Worm (Caenorhabditis elegans): ENCODE measurements around the gene CC8.3.

CC8.3 gene

ce11 chrIV:3626447-3626846 lies 15.6 kb downstream of the CC8.3 start:
- TF ChIP-seq ref-1 (GFP tag; conservative IDR thresholded peaks at IDR 0.05) (no peak), ztf-23 (GFP tag; IDR thresholded peaks at IDR 0.05) (no peak)

- TF ChIP-seq med-1 (GFP tag; optimal IDR thresholded peaks at IDR 0.05; ENCODE audit: insufficient read depth), result no peak
- no peak for TF ChIP-seq flt-1 (GFP tag; IDR thresholded peaks at IDR 0.05)
- no peak for TF ChIP-seq tab-1 (GFP tag; IDR thresholded peaks at IDR 0.05)
- no peak for TF ChIP-seq T22C8.4 (GFP tag; IDR thresholded peaks at IDR 0.05)
- TF ChIP-seq ztf-23 (GFP tag; IDR thresholded peaks at IDR 0.05), result no peak
- no peak for TF ChIP-seq klf-2 (GFP tag; conservative IDR thresholded peaks at IDR 0.05)
- TF ChIP-seq ztf-29 (GFP tag; IDR thresholded peaks at IDR 0.05), result no peak
- TF ChIP-seq cog-1 (tag; optimal IDR thresholded peaks at IDR 0.05), result no peak
- no peak for TF ChIP-seq ref-1 (GFP tag; conservative IDR thresholded peaks at IDR 0.05)
Observed at ce11 chrIV:3624597-3624996, 17.5 kb downstream of the CC8.3 start, which contains the start of the genes cha-1 and unc-17. Gene cha-1 (minus strand): TSS chrIV:3624697. Gene unc-17 (minus strand): TSS chrIV:3624699.

DNA sequence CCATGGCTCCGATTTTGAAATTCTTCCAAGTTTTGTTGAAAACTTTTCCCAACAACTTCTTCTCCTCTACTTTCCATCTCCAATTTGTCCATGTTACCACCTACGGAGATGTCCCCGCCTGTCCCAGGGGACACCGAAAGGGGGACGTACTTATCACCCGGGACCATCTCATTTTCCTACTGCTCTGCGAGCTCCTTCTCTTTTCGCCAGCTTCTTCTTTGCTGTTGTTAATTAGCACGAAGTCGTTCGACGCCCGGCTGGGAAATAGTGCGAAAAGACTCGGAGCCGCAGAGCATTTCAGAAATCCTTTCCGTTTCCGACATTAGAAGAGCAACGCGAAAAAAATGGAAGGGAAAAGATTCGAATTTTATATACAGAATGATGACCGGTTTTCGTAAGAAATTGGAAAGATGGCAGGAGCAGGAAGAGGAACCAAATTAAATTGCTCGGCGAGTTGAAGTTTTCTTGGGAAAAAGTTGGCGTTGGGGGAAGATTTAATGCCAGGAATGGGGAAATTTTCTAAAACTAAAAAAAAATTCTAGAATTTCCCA lies 20.2 kb downstream of the CC8.3 start:
- TF ChIP-seq klf-2 (GFP tag; conservative IDR thresholded peaks at IDR 0.05), result no peak
- TF ChIP-seq ztf-23 (GFP tag; IDR thresholded peaks at IDR 0.05), result no peak
- no peak for TF ChIP-seq cog-1 (tag; optimal IDR thresholded peaks at IDR 0.05)
- no peak for TF ChIP-seq ztf-29 (GFP tag; IDR thresholded peaks at IDR 0.05)
- TF ChIP-seq flt-1 (GFP tag; IDR thresholded peaks at IDR 0.05), result no peak
- TF ChIP-seq tab-1 (GFP tag; IDR thresholded peaks at IDR 0.05), result no peak
- TF ChIP-seq ref-1 (GFP tag; conservative IDR thresholded peaks at IDR 0.05), result no peak
- TF ChIP-seq med-1 (GFP tag; optimal IDR thresholded peaks at IDR 0.05; ENCODE audit: insufficient read depth), result no peak
- TF ChIP-seq T22C8.4 (GFP tag; IDR thresholded peaks at IDR 0.05), result no peak

DNA sequence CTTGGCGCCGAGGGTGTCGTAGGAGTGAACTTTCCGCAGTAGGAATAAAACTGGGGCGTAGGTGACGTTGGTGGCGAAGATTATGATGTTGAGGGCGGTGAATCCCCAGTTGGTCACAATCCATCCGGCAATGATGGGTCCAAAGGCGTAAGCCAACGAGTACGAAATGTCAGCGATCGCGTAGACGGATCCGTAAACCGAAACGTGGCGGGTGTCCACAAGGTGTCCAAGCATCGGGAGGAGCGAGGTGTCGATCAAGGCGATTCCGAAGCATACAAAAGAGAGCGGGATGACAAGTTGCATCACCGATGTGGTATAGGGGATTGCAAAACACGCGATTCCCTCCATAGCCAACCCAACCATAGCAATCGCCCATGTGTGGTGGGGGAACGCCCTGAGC lies 23.4 kb downstream of the CC8.3 start:
- TF ChIP-seq ref-1 (GFP tag; conservative IDR thresholded peaks at IDR 0.05) (no peak), T22C8.4 (GFP tag; IDR thresholded peaks at IDR 0.05) (no peak), med-1 (GFP tag; optimal IDR thresholded peaks at IDR 0.05; ENCODE audit: insufficient read depth) (no peak), tab-1 (GFP tag; IDR thresholded peaks at IDR 0.05) (no peak), flt-1 (GFP tag; IDR thresholded peaks at IDR 0.05) (no peak)

- TF ChIP-seq ztf-23 (GFP tag; IDR thresholded peaks at IDR 0.05), result no peak
- no peak for TF ChIP-seq klf-2 (GFP tag; conservative IDR thresholded peaks at IDR 0.05)
- no peak for TF ChIP-seq flt-1 (GFP tag; IDR thresholded peaks at IDR 0.05)
- TF ChIP-seq cog-1 (tag; optimal IDR thresholded peaks at IDR 0.05), result no peak
- TF ChIP-seq med-1 (GFP tag; optimal IDR thresholded peaks at IDR 0.05; ENCODE audit: insufficient read depth), result no peak
- TF ChIP-seq ref-1 (GFP tag; conservative IDR thresholded peaks at IDR 0.05), result no peak
- TF ChIP-seq ztf-29 (GFP tag; IDR thresholded peaks at IDR 0.05), result no peak
- TF ChIP-seq T22C8.4 (GFP tag; IDR thresholded peaks at IDR 0.05), result no peak
- no peak for TF ChIP-seq tab-1 (GFP tag; IDR thresholded peaks at IDR 0.05)
Observed at ce11 chrIV:3613022-3613605, 29.0 kb downstream of the CC8.3 start, which contains the start of gene ltah-1.2. Gene ltah-1.2 (minus strand): TSS chrIV:3613072.

ce11 chrIV:3611845-3612244 lies 30.2 kb downstream of the CC8.3 start:
- no peak for TF ChIP-seq flt-1 (GFP tag; IDR thresholded peaks at IDR 0.05)
- no peak for TF ChIP-seq ztf-23 (GFP tag; IDR thresholded peaks at IDR 0.05)
- TF ChIP-seq tab-1 (GFP tag; IDR thresholded peaks at IDR 0.05), result no peak
- TF ChIP-seq T22C8.4 (GFP tag; IDR thresholded peaks at IDR 0.05), result no peak
- TF ChIP-seq ztf-29 (GFP tag; IDR thresholded peaks at IDR 0.05), result no peak
- TF ChIP-seq cog-1 (tag; optimal IDR thresholded peaks at IDR 0.05), result no peak
- TF ChIP-seq klf-2 (GFP tag; conservative IDR thresholded peaks at IDR 0.05), result no peak
- no peak for TF ChIP-seq ref-1 (GFP tag; conservative IDR thresholded peaks at IDR 0.05)
- TF ChIP-seq med-1 (GFP tag; optimal IDR thresholded peaks at IDR 0.05; ENCODE audit: insufficient read depth), result no peak

- TF ChIP-seq ztf-23 (GFP tag; IDR thresholded peaks at IDR 0.05), result no peak
- TF ChIP-seq ztf-29 (GFP tag; IDR thresholded peaks at IDR 0.05), result no peak
- TF ChIP-seq flt-1 (GFP tag; IDR thresholded peaks at IDR 0.05), result no peak
- no peak for TF ChIP-seq klf-2 (GFP tag; conservative IDR thresholded peaks at IDR 0.05)
- TF ChIP-seq T22C8.4 (GFP tag; IDR thresholded peaks at IDR 0.05), result no peak
Observed at ce11 chrIV:3610987-3611386, 31.1 kb downstream of the CC8.3 start.

ce11 chrIV:3608547-3609222 lies 33.4 kb downstream of the CC8.3 start:
- TF ChIP-seq ztf-23 (GFP tag; IDR thresholded peaks at IDR 0.05) (no peak), ztf-29 (GFP tag; IDR thresholded peaks at IDR 0.05) (no peak), tab-1 (GFP tag; IDR thresholded peaks at IDR 0.05) (no peak), T22C8.4 (GFP tag; IDR thresholded peaks at IDR 0.05) (no peak), flt-1 (GFP tag; IDR thresholded peaks at IDR 0.05) (no peak), med-1 (GFP tag; optimal IDR thresholded peaks at IDR 0.05; ENCODE audit: insufficient read depth) (no peak), klf-2 (GFP tag; conservative IDR thresholded peaks at IDR 0.05) (no peak), cog-1 (tag; optimal IDR thresholded peaks at IDR 0.05) (no peak), ref-1 (GFP tag; conservative IDR thresholded peaks at IDR 0.05) (no peak)

DNA sequence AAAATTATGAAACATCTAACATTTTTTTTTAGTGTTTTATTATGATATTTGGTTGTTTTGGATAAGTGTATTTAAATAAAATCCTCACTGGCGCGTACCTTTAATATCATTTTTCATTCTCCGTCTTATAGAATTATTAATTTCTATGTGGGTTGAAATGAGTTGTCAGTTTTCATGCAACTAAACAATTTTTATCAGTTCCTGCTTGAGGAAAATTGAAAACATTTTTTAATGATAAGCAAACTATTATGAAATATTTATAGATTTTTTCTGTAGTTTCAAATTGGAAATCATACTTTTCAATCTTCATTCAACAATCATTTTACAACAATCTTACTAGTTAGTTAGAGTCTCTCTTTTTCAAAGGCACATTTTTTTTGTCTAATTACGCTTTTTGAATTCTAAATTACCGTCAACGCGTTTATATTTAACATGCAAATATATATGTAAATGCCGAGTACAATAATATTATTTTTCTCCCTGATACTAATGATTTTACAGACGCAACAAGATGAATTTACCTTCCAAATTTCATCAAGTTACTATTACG lies 35.7 kb downstream of the CC8.3 start, which contains the start of the genes Y37E11B.10 and kgb-2:
Gene Y37E11B.10 (minus strand): TSS at position 182 of the 550 bp plus-strand sequence.
Gene kgb-2 (plus strand): TSS at position 500 of the 550 bp plus-strand sequence.
- TF ChIP-seq ztf-29 (GFP tag; IDR thresholded peaks at IDR 0.05) (no peak), cog-1 (tag; optimal IDR thresholded peaks at IDR 0.05) (no peak), med-1 (GFP tag; optimal IDR thresholded peaks at IDR 0.05; ENCODE audit: insufficient read depth) (no peak), tab-1 (GFP tag; IDR thresholded peaks at IDR 0.05) (no peak), ref-1 (GFP tag; conservative IDR thresholded peaks at IDR 0.05) (no peak), T22C8.4 (GFP tag; IDR thresholded peaks at IDR 0.05) (no peak)

Measured in whole organism, midembryonic.